Fruit fly (Drosophila melanogaster): Measurements from ENCODE around the gene Cpr92F.

Cpr92F gene

dm6 chr3R:20622297-20623168, 46.8 kb upstream of the Cpr92F start (continued):
- no peak for TF ChIP-seq Spps (tag; optimal IDR thresholded peaks at IDR 0.05)
- no peak for TF ChIP-seq CG10431 (GFP tag; optimal IDR thresholded peaks at IDR 0.05)
- TF ChIP-seq ems (GFP tag; optimal IDR thresholded peaks at IDR 0.05), result no peak
- no peak for TF ChIP-seq cad (GFP tag; optimal IDR thresholded peaks at IDR 0.05)
- TF ChIP-seq CG18262 (tag; optimal IDR thresholded peaks at IDR 0.05), result no peak
- TF ChIP-seq sna (GFP tag; IDR thresholded peaks at IDR 0.05; ENCODE audit: partially characterized antibody), result no peak
- no peak for TF ChIP-seq B-H1 (GFP tag; IDR thresholded peaks at IDR 0.05)
- peak; percentile 62 for TF ChIP-seq CG8478 (optimal IDR thresholded peaks at IDR 0.05)
- no peak for TF ChIP-seq E2f2 (GFP tag; IDR thresholded peaks at IDR 0.05)
- TF ChIP-seq Sox102F (GFP tag; optimal IDR thresholded peaks at IDR 0.05), result no peak
- no peak for TF ChIP-seq Vsx1 (GFP tag; optimal IDR thresholded peaks at IDR 0.05)
- no peak for TF ChIP-seq fd102C (GFP tag; optimal IDR thresholded peaks at IDR 0.05)
- TF ChIP-seq crol (GFP tag; IDR thresholded peaks at IDR 0.05), result no peak
- no peak for TF ChIP-seq cg (GFP tag; optimal IDR thresholded peaks at IDR 0.05)
- peak; percentile 61 for TF ChIP-seq Med (GFP tag)
- TF ChIP-seq esg (GFP tag; conservative IDR thresholded peaks at IDR 0.05), result no peak
- TF ChIP-seq Opbp (GFP tag; IDR thresholded peaks at IDR 0.05; ENCODE audit: partially characterized antibody), result no peak
- TF ChIP-seq sd (tag; optimal IDR thresholded peaks at IDR 0.05), result peak; percentile 99
- TF ChIP-seq hth (optimal IDR thresholded peaks at IDR 0.05), result no peak
- TF ChIP-seq da (GFP tag; optimal IDR thresholded peaks at IDR 0.05), result no peak
- TF ChIP-seq vfl (GFP tag; optimal IDR thresholded peaks at IDR 0.05), result no peak
- no peak for TF ChIP-seq CG3995 (GFP tag; optimal IDR thresholded peaks at IDR 0.05)
- no peak for TF ChIP-seq CG7271 (tag; optimal IDR thresholded peaks at IDR 0.05)
- TF ChIP-seq Trl (optimal IDR thresholded peaks at IDR 0.05), result peak in 1 of 2 experiments; percentile 12
- TF ChIP-seq Trl (GFP tag; optimal IDR thresholded peaks at IDR 0.05), result no peak
- no peak for TF ChIP-seq CG14050 (GFP tag; IDR thresholded peaks at IDR 0.05)
- no peak for TF ChIP-seq CG11093 (GFP tag; IDR thresholded peaks at IDR 0.05)
- TF ChIP-seq CG10321 (GFP tag; IDR thresholded peaks at IDR 0.05), result no peak
- TF ChIP-seq Deaf1 (tag; optimal IDR thresholded peaks at IDR 0.05), result no peak
- TF ChIP-seq CG3407 (GFP tag; optimal IDR thresholded peaks at IDR 0.05), result no peak
- TF ChIP-seq CG5953 (GFP tag; IDR thresholded peaks at IDR 0.05), result no peak
- no peak for TF ChIP-seq slou (GFP tag; optimal IDR thresholded peaks at IDR 0.05)
- TF ChIP-seq Nf-YA (GFP tag; IDR thresholded peaks at IDR 0.05), result no peak
- TF ChIP-seq Pdp1 (GFP tag; optimal IDR thresholded peaks at IDR 0.05), result peak in 1 of 2 experiments; percentile 7

- no peak for TF ChIP-seq stwl (tag; optimal IDR thresholded peaks at IDR 0.05)
- no peak for TF ChIP-seq CG2712 (tag; optimal IDR thresholded peaks at IDR 0.05)
- no peak for TF ChIP-seq hth (optimal IDR thresholded peaks at IDR 0.05)
- no peak for TF ChIP-seq CG7745 (tag; optimal IDR thresholded peaks at IDR 0.05)
- TF ChIP-seq Doc2 (GFP tag; IDR thresholded peaks at IDR 0.05), result no peak
- no peak for TF ChIP-seq Rfx (GFP tag; IDR thresholded peaks at IDR 0.05)
- TF ChIP-seq CG17612 (GFP tag; IDR thresholded peaks at IDR 0.05), result no peak
- no peak for TF ChIP-seq odd (GFP tag; optimal IDR thresholded peaks at IDR 0.05)
- no peak for TF ChIP-seq CG2678 (tag; optimal IDR thresholded peaks at IDR 0.05)
- no peak for TF ChIP-seq amos (GFP tag; IDR thresholded peaks at IDR 0.05; ENCODE audit: partially characterized antibody)
- TF ChIP-seq CG11560 (tag; IDR thresholded peaks at IDR 0.05), result no peak
- TF ChIP-seq CG9727 (GFP tag; optimal IDR thresholded peaks at IDR 0.05), result no peak
- peak; percentile 51 for TF ChIP-seq Med (GFP tag)
- peak; percentile 8; the same call in 1 of the 2 replicates for TF ChIP-seq CG43689 (GFP tag; IDR thresholded peaks at IDR 0.05)
- no peak for TF ChIP-seq sob (GFP tag; IDR thresholded peaks at IDR 0.05)
- no peak for TF ChIP-seq peb (GFP tag; IDR thresholded peaks at IDR 0.05)
- TF ChIP-seq rib (GFP tag; IDR thresholded peaks at IDR 0.05), result no peak
- TF ChIP-seq abd-A (tag; optimal IDR thresholded peaks at IDR 0.05), result no peak
- no peak for TF ChIP-seq CG18599 (GFP tag; optimal IDR thresholded peaks at IDR 0.05)
- peak; percentile 76 for TF ChIP-seq Ets65A (GFP tag)
- no peak for TF ChIP-seq CG2875 (GFP tag; optimal IDR thresholded peaks at IDR 0.05)
These were observed 43.2 kb upstream of the Cpr92F start for dm6 chr3R:20626123-20626522.
